Worm (Caenorhabditis elegans) whole organism, midembryonic: ENCODE data around the gene his-60.

Experiments
- tab-1 ChIP-seq: fragments of 200-800 bp; sonication (Bioruptor generic); IDR thresholded peaks from 2 replicates; pipeline ENCODE4 v1.3.6; 2022; ENCODE audit warnings: missing genetic modification characterization, missing compliant biosample characterization
- ztf-23 ChIP-seq: fragments of 200-800 bp; sonication (Bioruptor generic); IDR thresholded peaks from 2 replicates; pipeline ENCODE4 v1.3.6; 2022; ENCODE audit warnings: missing genetic modification reagents, missing genetic modification characterization, missing compliant biosample characterization

DNA sequence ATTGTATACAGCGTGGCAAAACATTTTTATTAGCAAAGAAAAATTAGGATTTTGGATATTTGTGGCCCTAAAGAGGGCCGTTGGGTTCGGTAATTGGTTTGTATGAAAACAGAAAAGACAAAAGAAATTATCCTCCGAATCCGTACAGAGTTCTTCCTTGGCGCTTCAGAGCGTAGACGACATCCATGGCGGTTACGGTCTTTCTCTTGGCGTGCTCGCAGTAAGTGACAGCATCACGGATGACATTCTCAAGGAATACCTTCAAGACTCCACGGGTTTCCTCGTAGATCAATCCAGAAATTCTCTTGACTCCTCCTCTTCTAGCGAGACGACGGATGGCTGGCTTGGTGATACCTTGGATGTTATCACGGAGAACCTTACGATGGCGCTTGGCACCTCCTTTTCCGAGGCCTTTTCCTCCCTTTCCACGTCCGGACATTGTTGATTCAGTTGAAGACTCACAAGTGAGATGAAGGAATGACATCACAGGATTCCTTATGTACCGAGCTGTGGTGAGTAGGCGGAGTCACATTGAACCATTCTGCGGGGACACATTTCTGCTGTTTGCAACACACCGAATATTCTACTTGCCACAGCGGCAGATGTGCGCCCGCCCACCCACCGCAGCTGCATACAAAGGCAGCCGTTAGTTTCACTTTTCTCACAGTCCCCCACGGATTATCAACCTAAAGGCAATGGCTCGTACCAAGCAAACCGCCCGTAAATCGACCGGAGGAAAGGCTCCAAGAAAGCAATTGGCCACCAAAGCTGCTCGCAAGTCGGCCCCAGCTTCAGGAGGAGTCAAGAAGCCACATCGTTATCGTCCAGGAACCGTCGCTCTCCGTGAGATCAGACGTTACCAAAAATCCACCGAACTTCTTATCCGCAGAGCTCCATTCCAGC is at the start of gene his-60, which contains the start of gene his-59:
- peak; percentile 67; the same call in 1 of the 2 replicates for TF ChIP-seq ztf-23 (GFP tag; lab: Robert Waterston, UW)
- no peak; the same call in 1 of the 2 replicates for TF ChIP-seq tab-1 (GFP tag; lab: Robert Waterston, UW)
